Fruit fly (Drosophila melanogaster): ENCODE measurements around the gene CG16888.

CG16888 gene

dm6 chr2L:13780109-13780947 lies 32.7 kb downstream of the CG16888 start, which contains the start of the genes CG9008 and p38b (continued):
- no peak for TF ChIP-seq hb (GFP tag; IDR thresholded peaks at IDR 0.05; ENCODE audit: partially characterized antibody)
- peak; percentile 85 for TF ChIP-seq bcd (GFP tag; optimal IDR thresholded peaks at IDR 0.05)
- no peak for TF ChIP-seq CG1024 (GFP tag; IDR thresholded peaks at IDR 0.05)
- peak; percentile 77 for TF ChIP-seq gsb-n (tag; optimal IDR thresholded peaks at IDR 0.05)
- peak; percentile 57; the same call in 2 of the 3 replicates for TF ChIP-seq tgo (GFP tag; IDR thresholded peaks at IDR 0.05)
- TF ChIP-seq Hr3 (GFP tag; optimal IDR thresholded peaks at IDR 0.05), result peak; percentile 84
- TF ChIP-seq CG10209 (GFP tag; optimal IDR thresholded peaks at IDR 0.05), result peak; percentile 88
- TF ChIP-seq pnt (GFP tag; optimal IDR thresholded peaks at IDR 0.05), result no peak
- TF ChIP-seq Doc2 (GFP tag; IDR thresholded peaks at IDR 0.05), result no peak
- TF ChIP-seq Sox102F (GFP tag; optimal IDR thresholded peaks at IDR 0.05), result peak; percentile 80
- peak; percentile 60; the same call in 1 of the 2 replicates for TF ChIP-seq klu (GFP tag; IDR thresholded peaks at IDR 0.05)
- TF ChIP-seq CG13624 (GFP tag; optimal IDR thresholded peaks at IDR 0.05), result peak; percentile 54
- TF ChIP-seq az2 (GFP tag; optimal IDR thresholded peaks at IDR 0.05), result peak; percentile 79
- TF ChIP-seq zfh1 (GFP tag; IDR thresholded peaks at IDR 0.05), result peak; percentile 48; the same call in 2 of the 3 replicates
- TF ChIP-seq gce (GFP tag; IDR thresholded peaks at IDR 0.05), result no peak
- peak; percentile 26 for TF ChIP-seq CG18764 (GFP tag; optimal IDR thresholded peaks at IDR 0.05)
- peak; percentile 9 for TF ChIP-seq Ets97D (GFP tag; optimal IDR thresholded peaks at IDR 0.05)
- TF ChIP-seq Max (GFP tag; optimal IDR thresholded peaks at IDR 0.05), result peak; percentile 61
- peak; percentile 8 for TF ChIP-seq vfl (GFP tag; optimal IDR thresholded peaks at IDR 0.05)
- peak; percentile 94 for TF ChIP-seq Sox100B (GFP tag; optimal IDR thresholded peaks at IDR 0.05)
- no peak for TF ChIP-seq gsb (GFP tag; IDR thresholded peaks at IDR 0.05)
- TF ChIP-seq CG7556 (GFP tag; optimal IDR thresholded peaks at IDR 0.05), result peak; percentile 95
- no peak for TF ChIP-seq CG1647 (GFP tag; optimal IDR thresholded peaks at IDR 0.05)
- TF ChIP-seq ham (GFP tag; IDR thresholded peaks at IDR 0.05), result 0 out of 2 replicates have a peak, but pooled peaks have one; percentile 8
- TF ChIP-seq B-H1 (GFP tag; IDR thresholded peaks at IDR 0.05), result peak; percentile 10; the same call in 1 of the 3 replicates
- peak; percentile 65 for TF ChIP-seq ind (GFP tag; optimal IDR thresholded peaks at IDR 0.05)
- TF ChIP-seq CG32772 (GFP tag; IDR thresholded peaks at IDR 0.05), result peak; percentile 53; the same call in 1 of the 2 replicates
- peak; percentile 92 for TF ChIP-seq CG12659 (GFP tag; optimal IDR thresholded peaks at IDR 0.05)
- peak; percentile 31 for TF ChIP-seq CG18011 (GFP tag; optimal IDR thresholded peaks at IDR 0.05)
- no peak for TF ChIP-seq Camta (GFP tag; optimal IDR thresholded peaks at IDR 0.05)
- peak; percentile 73 for TF ChIP-seq CG4820 (GFP tag; optimal IDR thresholded peaks at IDR 0.05)
- TF ChIP-seq Rx (GFP tag; IDR thresholded peaks at IDR 0.05), result no peak
- no peak for TF ChIP-seq pros (GFP tag; optimal IDR thresholded peaks at IDR 0.05)
- peak; percentile 6 for TF ChIP-seq gcm2 (GFP tag; optimal IDR thresholded peaks at IDR 0.05)
- no peak for TF ChIP-seq CG16779 (GFP tag; IDR thresholded peaks at IDR 0.05)
- TF ChIP-seq chm (GFP tag; IDR thresholded peaks at IDR 0.05), result no peak
- peak; percentile 57 for TF ChIP-seq CG15514 (GFP tag; optimal IDR thresholded peaks at IDR 0.05)
- TF ChIP-seq Trl (optimal IDR thresholded peaks at IDR 0.05), result no peak
- no peak for TF ChIP-seq Trl (GFP tag; optimal IDR thresholded peaks at IDR 0.05)
- TF ChIP-seq CG10462 (GFP tag; optimal IDR thresholded peaks at IDR 0.05), result peak; percentile 47
- peak; percentile 50 for TF ChIP-seq Spps (tag; optimal IDR thresholded peaks at IDR 0.05)
- peak; percentile 15 for TF ChIP-seq CG8944 (GFP tag; optimal IDR thresholded peaks at IDR 0.05)
- peak; percentile 58 for TF ChIP-seq CG4730 (GFP tag; IDR thresholded peaks at IDR 0.05)
- peak; percentile 25 for TF ChIP-seq Bdp1 (GFP tag; optimal IDR thresholded peaks at IDR 0.05)
- peak; percentile 87 for TF ChIP-seq CG15269 (tag; optimal IDR thresholded peaks at IDR 0.05)
- TF ChIP-seq exex (tag; optimal IDR thresholded peaks at IDR 0.05), result peak; percentile 40
- no peak for TF ChIP-seq cg (GFP tag; optimal IDR thresholded peaks at IDR 0.05)
- TF ChIP-seq pum (GFP tag; optimal IDR thresholded peaks at IDR 0.05), result peak; percentile 24
- no peak for TF ChIP-seq eyg (GFP tag; optimal IDR thresholded peaks at IDR 0.05)
- TF ChIP-seq sob (GFP tag; IDR thresholded peaks at IDR 0.05), result peak; percentile 61

Data from whole organism, embryonic.